Worm (Caenorhabditis elegans) whole organism, L4 larva: ENCODE measurements around the gene R166.3.

Source experiments
- D1046.2 ChIP-seq: fragments of 200-800 bp; sonication (Bioruptor generic); IDR thresholded peaks from 2 replicates; pipeline ENCODE4 v1.3.6; 2022; ENCODE audit warnings: missing genetic modification characterization, missing compliant biosample characterization
- F26F4.8 ChIP-seq: fragments of 200-800 bp; sonication (Bioruptor generic); conservative IDR thresholded peaks from 2 replicates; pipeline ENCODE4 v1.3.6; 2022; ENCODE audit warnings: missing genetic modification characterization, missing compliant biosample characterization
- T26A8.4 ChIP-seq: fragments of 200-800 bp; sonication (Bioruptor generic); IDR thresholded peaks from 2 replicates; pipeline ENCODE4 v1.3.6; 2022; ENCODE audit warnings: missing genetic modification characterization, missing compliant biosample characterization
- Y48G9A.11 ChIP-seq: fragments of 200-800 bp; sonication (Bioruptor generic); IDR thresholded peaks from 2 replicates; pipeline ENCODE4 v1.3.6; 2022; ENCODE audit warnings: missing genetic modification reagents, missing genetic modification characterization, missing compliant biosample characterization
- aha-1 ChIP-seq: fragments of 150-350 bp; peaks from one replicate; lab custom pipeline; 2014; ENCODE audit warnings: missing biosample characterization, missing genetic modification characterization
- aly-2 ChIP-seq: sonication (generic microtip); optimal IDR thresholded peaks from 2 replicates; lab custom pipeline; 2018; ENCODE audit warnings: missing biosample characterization, missing genetic modification characterization
- ama-1 ChIP-seq: fragments of 150-350 bp; optimal IDR thresholded peaks from 2 replicates; lab custom pipeline; 2014; ENCODE audit warnings: inconsistent platforms, mixed read lengths
- ceh-28 ChIP-seq: fragments of 150-350 bp; optimal IDR thresholded peaks from 2 replicates; lab custom pipeline; 2014; ENCODE audit warnings: missing biosample characterization, missing genetic modification reagents, missing genetic modification characterization
- ces-1 ChIP-seq: fragments of 150-350 bp; sonication (generic microtip); optimal IDR thresholded peaks from 4 replicates; lab custom pipeline; 2014; ENCODE audit warnings: missing biosample characterization, missing genetic modification reagents, missing genetic modification characterization
- cey-2 ChIP-seq: sonication (generic microtip); optimal IDR thresholded peaks from 3 replicates; lab custom pipeline; 2017; ENCODE audit warnings: missing genetic modification characterization, mild to moderate bottlenecking, missing compliant biosample characterization, antibody characterized with exemption, borderline replicate concordance; ENCODE audit not compliant: insufficient read depth
- daf-16 ChIP-seq, 3 experiments: sonication (generic microtip); optimal IDR thresholded peaks; 2 replicates each; lab custom pipeline; 2016 to 2017; ENCODE audit warnings: missing genetic modification characterization in 3 of 3, missing genetic modification reagents in 3 of 3, mild to moderate bottlenecking in 2 of 3, missing compliant biosample characterization in 2 of 3, missing biosample characterization in 1 of 3, moderate library complexity in 1 of 3
- daf-19 ChIP-seq: fragments of 200-800 bp; sonication (Bioruptor generic); conservative IDR thresholded peaks from 2 replicates; pipeline ENCODE4 v1.3.6; 2022; ENCODE audit warnings: missing genetic modification characterization, missing compliant biosample characterization
- daf-8 ChIP-seq: fragments of 200-800 bp; sonication (Bioruptor generic); IDR thresholded peaks from 2 replicates; pipeline ENCODE4 v1.3.6; 2022; ENCODE audit warnings: missing genetic modification characterization, missing compliant biosample characterization
- dmd-6 ChIP-seq: fragments of 200-800 bp; sonication (Bioruptor generic); IDR thresholded peaks from 2 replicates; pipeline ENCODE4 v1.3.6; 2022; ENCODE audit warnings: missing genetic modification reagents, missing genetic modification characterization, missing compliant biosample characterization
- dmd-9 ChIP-seq: fragments of 200-800 bp; sonication (Bioruptor generic); IDR thresholded peaks from 2 replicates; pipeline ENCODE4 v1.3.6; 2022; ENCODE audit warnings: missing genetic modification reagents, missing genetic modification characterization, missing compliant biosample characterization
- egl-27 ChIP-seq: sonication (generic microtip); optimal IDR thresholded peaks from 3 replicates; lab custom pipeline; 2017; ENCODE audit warnings: missing biosample characterization, missing genetic modification reagents, missing genetic modification characterization
- egl-43 ChIP-seq: fragments of 200-800 bp; sonication (Bioruptor generic); IDR thresholded peaks from 2 replicates; pipeline ENCODE4 v1.3.6; 2022; ENCODE audit warnings: missing genetic modification reagents, missing genetic modification characterization, missing compliant biosample characterization
- lim-7 ChIP-seq: fragments of 200-800 bp; sonication (Bioruptor generic); IDR thresholded peaks from 2 replicates; pipeline ENCODE4 v1.3.6; 2022; ENCODE audit warnings: missing genetic modification characterization, missing compliant biosample characterization
- lin-15B ChIP-seq: fragments of 150-350 bp; sonication (generic microtip); optimal IDR thresholded peaks from 3 replicates; lab custom pipeline; 2014; ENCODE audit warnings: missing biosample characterization, missing genetic modification characterization
- lsy-2 ChIP-seq, 2 experiments: fragments of 150-350 bp in 1 of 2; sonication (generic microtip) in 1 of 2; optimal IDR thresholded peaks; 2 replicates each; lab custom pipeline; 2014 to 2017; ENCODE audit warnings: missing biosample characterization in 2 of 2, missing genetic modification characterization in 2 of 2
- mdl-1 ChIP-seq, 2 experiments: fragments of 150-350 bp in 1 of 2; sonication (generic microtip) in 1 of 2; optimal IDR thresholded peaks; 2 replicates each; lab custom pipeline; 2014 to 2017; ENCODE audit warnings: missing biosample characterization in 2 of 2, missing genetic modification characterization in 2 of 2
- nhr-42 ChIP-seq: fragments of 200-800 bp; sonication (Bioruptor generic); IDR thresholded peaks from 2 replicates; pipeline ENCODE4 v1.3.6; 2022; ENCODE audit warnings: missing genetic modification characterization, missing compliant biosample characterization
- nhr-6 ChIP-seq: fragments of 150-350 bp; optimal IDR thresholded peaks from 2 replicates; lab custom pipeline; 2014; ENCODE audit warnings: missing biosample characterization, missing genetic modification characterization
- nhr-76 ChIP-seq: fragments of 150-350 bp; optimal IDR thresholded peaks from 2 replicates; lab custom pipeline; 2014; ENCODE audit warnings: missing biosample characterization, missing genetic modification characterization
- pha-4 ChIP-seq, 2 experiments: fragments of 150-350 bp in 1 of 2; fragments of 200-800 bp in 1 of 2; sonication (Bioruptor generic) in 1 of 2; IDR thresholded peaks in 1 of 2; optimal IDR thresholded peaks in 1 of 2; 2 replicates each; pipeline versions ENCODE4 v1.3.6 to Lab custom; 2014 to 2022; ENCODE audit warnings: missing genetic modification characterization in 2 of 2, missing genetic modification reagents in 2 of 2, missing biosample characterization in 1 of 2, missing compliant biosample characterization in 1 of 2
- php-3 ChIP-seq: fragments of 200-800 bp; sonication (Bioruptor generic); IDR thresholded peaks from 2 replicates; pipeline ENCODE4 v1.3.6; 2022; ENCODE audit warnings: missing genetic modification reagents, missing genetic modification characterization, missing compliant biosample characterization
- pqm-1 ChIP-seq: sonication (generic microtip); optimal IDR thresholded peaks from 2 replicates; lab custom pipeline; 2017; ENCODE audit warnings: missing biosample characterization, missing genetic modification characterization
- sdz-12 ChIP-seq: fragments of 200-800 bp; sonication (Bioruptor generic); optimal IDR thresholded peaks from 2 replicates; lab custom pipeline; 2018; ENCODE audit warnings: mild to moderate bottlenecking, missing genetic modification characterization, missing compliant biosample characterization
- set-16 ChIP-seq: fragments of 200-800 bp; sonication (Bioruptor generic); IDR thresholded peaks from 2 replicates; pipeline ENCODE4 v1.3.6; 2022; ENCODE audit warnings: missing genetic modification reagents, missing genetic modification characterization, missing compliant biosample characterization
- unc-62 ChIP-seq, 3 experiments: fragments of 150-350 bp in 1 of 3; sonication (generic microtip); optimal IDR thresholded peaks in 2 of 3; peaks in 1 of 3; 1 replicate in 1 of 3; 2 replicates in 2 of 3; lab custom pipeline; 2014 to 2017; ENCODE audit warnings: missing biosample characterization in 3 of 3, missing genetic modification characterization in 3 of 3, missing genetic modification reagents in 3 of 3, missing genotype in 1 of 3
- zag-1 ChIP-seq: fragments of 150-350 bp; optimal IDR thresholded peaks from 2 replicates; lab custom pipeline; 2014; ENCODE audit warnings: missing biosample characterization, missing genetic modification characterization

R166.3 gene

DNA sequence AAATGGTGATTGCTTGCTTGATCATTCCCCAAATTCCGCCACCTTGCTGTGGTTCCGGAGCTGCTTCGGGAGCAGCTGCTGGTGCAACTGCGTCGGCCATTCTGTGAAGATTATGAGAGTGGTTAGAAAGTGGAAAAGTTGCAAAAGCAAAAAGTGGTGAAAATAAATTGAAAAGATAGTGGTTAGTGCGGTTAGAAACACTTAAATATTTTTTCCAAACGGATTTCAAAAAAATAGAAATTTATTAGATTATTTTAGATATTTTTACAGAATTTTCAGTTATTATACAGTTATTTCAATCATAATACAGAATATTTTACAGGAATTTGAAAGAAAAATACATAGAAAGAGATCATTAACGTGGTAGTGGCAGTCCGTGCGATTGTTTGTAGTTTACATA is 1.6 kb downstream of the R166.3 start, which contains the start of gene R166.2:
Gene R166.2 (minus strand): TSS at position 101 of the 400 bp plus-strand sequence.
- no peak for TF ChIP-seq daf-16 (GFP tag; optimal IDR thresholded peaks at IDR 0.05; lab: Kevin White, UChicago)
- TF ChIP-seq daf-16 (tag; optimal IDR thresholded peaks at IDR 0.05; lab: Kevin White, UChicago): no peak
- no peak for TF ChIP-seq lin-15B (tag; lab: Kevin White, UChicago)
- TF ChIP-seq egl-27 (tag; lab: Kevin White, UChicago): no peak
- no peak for TF ChIP-seq dmd-9 (GFP tag; lab: Robert Waterston, UW)
- no peak for TF ChIP-seq zag-1
- no peak for TF ChIP-seq ama-1 (lab: Kevin White, UChicago)
- no peak for TF ChIP-seq nhr-6 (tag; lab: Kevin White, UChicago)
- TF ChIP-seq daf-19 (GFP tag; lab: Robert Waterston, UW): no peak
- TF ChIP-seq sdz-12 (GFP tag; lab: Kevin White, UChicago): no peak
- TF ChIP-seq Y48G9A.11: no peak
- TF ChIP-seq nhr-76 (tag; lab: Kevin White, UChicago): no peak
- no peak for TF ChIP-seq dmd-6 (GFP tag; lab: Robert Waterston, UW)
- TF ChIP-seq cey-2 (tag; lab: Kevin White, UChicago): no peak
- TF ChIP-seq php-3 (GFP tag; lab: Robert Waterston, UW): no peak
- no peak for TF ChIP-seq lsy-2 (tag; optimal IDR thresholded peaks at IDR 0.05; lab: Kevin White, UChicago)

DNA sequence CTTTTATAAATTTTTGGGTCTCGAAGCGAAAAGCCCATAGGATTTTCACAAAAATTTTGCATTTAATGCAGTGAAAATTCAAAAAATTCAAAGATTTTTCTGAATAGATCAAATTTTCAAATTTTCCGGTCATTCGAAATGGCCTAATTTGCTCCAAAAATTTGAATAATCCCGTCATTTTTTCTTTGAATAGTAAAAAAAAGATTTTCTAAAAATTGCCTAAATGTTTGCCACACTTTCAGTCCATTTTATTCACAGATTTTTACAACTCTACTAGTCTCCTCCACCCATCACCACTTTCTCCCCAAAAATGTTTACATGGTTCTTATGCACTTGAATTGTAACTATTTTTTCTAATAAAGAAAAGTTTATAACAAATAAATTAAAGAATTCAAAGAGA is 5.1 kb downstream of the R166.3 start:
- TF ChIP-seq daf-8 (GFP tag; lab: Robert Waterston, UW): no peak
- TF ChIP-seq daf-16 (GFP tag; optimal IDR thresholded peaks at IDR 0.05; lab: Kevin White, UChicago): no peak
- TF ChIP-seq daf-16 (tag; optimal IDR thresholded peaks at IDR 0.05; lab: Kevin White, UChicago): no peak
- no peak for TF ChIP-seq ceh-28
- peak; percentile 94 for TF ChIP-seq aha-1 (tag; lab: Kevin White, UChicago)
- no peak for TF ChIP-seq aly-2 (tag; lab: Kevin White, UChicago)

DNA sequence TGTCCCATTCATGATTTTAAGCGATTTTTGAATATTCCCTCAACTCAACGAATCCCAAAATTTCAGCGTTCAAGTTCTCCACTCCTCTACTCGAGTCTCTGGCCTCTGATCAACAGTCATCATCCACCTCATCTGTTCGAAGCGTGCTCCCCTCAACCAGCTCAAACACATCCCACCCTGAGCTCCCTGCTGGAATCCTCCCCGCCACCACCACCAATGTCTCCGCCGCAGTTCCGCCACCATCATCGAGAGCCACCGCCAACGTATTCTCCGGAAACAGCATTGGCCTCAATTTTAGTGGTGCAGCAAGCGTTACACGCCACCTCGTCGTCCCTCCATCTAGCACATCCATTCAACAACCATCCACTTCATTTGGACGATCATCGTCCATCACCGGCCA is 7.5 kb downstream of the R166.3 start:
- TF ChIP-seq set-16 (GFP tag; lab: Robert Waterston, UW) (peak; percentile 74), pha-4 (GFP tag; IDR thresholded peaks at IDR 0.05; lab: Robert Waterston, UW) (no peak), pha-4 (tag; optimal IDR thresholded peaks at IDR 0.05; lab: Kevin White, UChicago) (no peak), T26A8.4 (GFP tag; lab: Robert Waterston, UW) (no peak), egl-43 (GFP tag; lab: Robert Waterston, UW) (0 out of 2 replicates have a peak, but pooled peaks have one; percentile 30)

- TF ChIP-seq daf-8 (GFP tag; lab: Robert Waterston, UW) (no peak), mdl-1 (tag; optimal IDR thresholded peaks at IDR 0.05; lab: Kevin White, UChicago) (no peak), lim-7 (no peak), lsy-2 (tag; optimal IDR thresholded peaks at IDR 0.05; lab: Kevin White, UChicago) (no peak), pqm-1 (tag; lab: Kevin White, UChicago) (no peak), D1046.2 (GFP tag; lab: Robert Waterston, UW) (0 out of 2 replicates have a peak, but pooled peaks have one; percentile 39), ama-1 (lab: Kevin White, UChicago) (no peak), unc-62 (GFP tag; optimal IDR thresholded peaks at IDR 0.05 in 1 of 2; lab: Kevin White, UChicago) (no peak), unc-62 (tag; optimal IDR thresholded peaks at IDR 0.05; lab: Kevin White, UChicago) (no peak), F26F4.8 (no peak), ces-1 (GFP tag; lab: Kevin White, UChicago) (no peak), nhr-42 (GFP tag; lab: Robert Waterston, UW) (0 out of 2 replicates have a peak, but pooled peaks have one; percentile 47), set-16 (GFP tag; lab: Robert Waterston, UW) (peak; percentile 56), T26A8.4 (GFP tag; lab: Robert Waterston, UW) (no peak)
- TF ChIP-seq, all 104 proteins: peak for 3
These were observed 8.2 kb downstream of the R166.3 start for ce11 chrII:10530907-10531306.
